Fruit fly (Drosophila melanogaster): ENCODE measurements around the gene CG9396.

Gene CG9396

dm6 chr3R:9577382-9578137 lies 6.1 kb upstream of the CG9396 start, which contains the start of the genes Kap-alpha3 and Son (continued):
- TF ChIP-seq Hr78 (GFP tag; optimal IDR thresholded peaks at IDR 0.05) (peak in 1 of 2 experiments; percentile 54), CG8281 (tag; optimal IDR thresholded peaks at IDR 0.05) (peak; percentile 80), CG13775 (GFP tag; optimal IDR thresholded peaks at IDR 0.05) (peak; percentile 98), CG11093 (GFP tag; IDR thresholded peaks at IDR 0.05) (peak; percentile 79), ERR (GFP tag; optimal IDR thresholded peaks at IDR 0.05) (peak; percentile 85), bab2 (GFP tag; optimal IDR thresholded peaks at IDR 0.05) (peak; percentile 92), ash1 (GFP tag; optimal IDR thresholded peaks at IDR 0.05) (peak; percentile 90), CG18011 (GFP tag; optimal IDR thresholded peaks at IDR 0.05) (peak; percentile 80), CG10147 (GFP tag; optimal IDR thresholded peaks at IDR 0.05) (peak; percentile 90), Pdp1 (GFP tag; optimal IDR thresholded peaks at IDR 0.05) (peak; percentile 94 to 99), Hsf (GFP tag; optimal IDR thresholded peaks at IDR 0.05) (peak; percentile 95), crc (GFP tag; optimal IDR thresholded peaks at IDR 0.05) (peak; percentile 86), CG12104 (GFP tag; optimal IDR thresholded peaks at IDR 0.05) (peak; percentile 97), CG31224 (GFP tag; IDR thresholded peaks at IDR 0.05) (peak; percentile 85), usp (GFP tag; optimal IDR thresholded peaks at IDR 0.05) (no peak), CG8089 (GFP tag; optimal IDR thresholded peaks at IDR 0.05) (peak; percentile 93), Hr51 (GFP tag; optimal IDR thresholded peaks at IDR 0.05) (peak; percentile 86 to 95), CG8359 (GFP tag; optimal IDR thresholded peaks at IDR 0.05; ENCODE audit: borderline replicate concordance) (peak; percentile 81), E2f2 (GFP tag; IDR thresholded peaks at IDR 0.05) (peak; percentile 72), CG10565 (GFP tag; optimal IDR thresholded peaks at IDR 0.05) (peak; percentile 79), CG11696 (GFP tag; IDR thresholded peaks at IDR 0.05) (peak; percentile 67), CG6683 (GFP tag; optimal IDR thresholded peaks at IDR 0.05) (peak; percentile 85), CG15696 (tag; optimal IDR thresholded peaks at IDR 0.05) (peak; percentile 85), Side (GFP tag; optimal IDR thresholded peaks at IDR 0.05) (peak; percentile 92), fd3F (GFP tag; optimal IDR thresholded peaks at IDR 0.05) (peak; percentile 86), jumu (GFP tag; optimal IDR thresholded peaks at IDR 0.05) (peak; percentile 89), Six4 (GFP tag; optimal IDR thresholded peaks at IDR 0.05) (peak; percentile 76), inv (GFP tag; IDR thresholded peaks at IDR 0.05; ENCODE audit: partially characterized antibody) (peak; percentile 87), CG9932 (GFP tag; IDR thresholded peaks at IDR 0.05) (peak; percentile 93), CG14014 (GFP tag; IDR thresholded peaks at IDR 0.05) (peak; percentile 86), CG17612 (GFP tag; IDR thresholded peaks at IDR 0.05) (peak; percentile 66), CG7839 (tag; optimal IDR thresholded peaks at IDR 0.05) (peak; percentile 89), CG16779 (GFP tag; IDR thresholded peaks at IDR 0.05) (peak; percentile 79; the same call in 1 of the 2 replicates), ara (GFP tag; IDR thresholded peaks at IDR 0.05) (peak; percentile 76), CG7357 (GFP tag; IDR thresholded peaks at IDR 0.05) (peak; percentile 71), CG1603 (tag; optimal IDR thresholded peaks at IDR 0.05) (peak; percentile 73), CG33213 (GFP tag; optimal IDR thresholded peaks at IDR 0.05) (peak; percentile 96), NfI (GFP tag; optimal IDR thresholded peaks at IDR 0.05) (peak; percentile 97), Nf-YC (tag; optimal IDR thresholded peaks at IDR 0.05) (peak; percentile 89), repo (GFP tag; optimal IDR thresholded peaks at IDR 0.05) (peak; percentile 87), Xrp1 (GFP tag; IDR thresholded peaks at IDR 0.05) (peak; percentile 80), lola (GFP tag; optimal IDR thresholded peaks at IDR 0.05) (peak in 1 of 3 experiments; percentile 87), CG17186 (GFP tag; optimal IDR thresholded peaks at IDR 0.05) (peak; percentile 88), CG11723 (GFP tag; optimal IDR thresholded peaks at IDR 0.05) (peak; percentile 93), CG18619 (GFP tag; optimal IDR thresholded peaks at IDR 0.05) (peak; percentile 96), pb (GFP tag; optimal IDR thresholded peaks at IDR 0.05) (peak; percentile 92), CG2678 (tag; optimal IDR thresholded peaks at IDR 0.05) (peak; percentile 89), trem (tag; optimal IDR thresholded peaks at IDR 0.05) (peak; percentile 100)

Data from whole organism, embryonic.